Fruit fly (Drosophila melanogaster) whole organism, prepupa: ENCODE results near the gene CG15403.
A peak's percentile ranks its signal among the peaks of the same experiment; 100 is the strongest.

ENCODE experiments used
- CG10631 ChIP-seq: fragments of 200-800 bp; sonication (Bioruptor generic); optimal IDR thresholded peaks from 2 replicates; lab custom pipeline; 2016; ENCODE audit warnings: missing biosample characterization, missing genetic modification characterization
- CG11294 ChIP-seq: fragments of 200-800 bp; sonication (Bioruptor generic); IDR thresholded peaks from 2 replicates; pipeline ENCODE4 v1.3.6; 2022; ENCODE audit warnings: missing biosample characterization, missing genetic modification characterization
- CG11902 ChIP-seq: fragments of 200-800 bp; sonication (Bioruptor generic); optimal IDR thresholded peaks from 3 replicates; lab custom pipeline; 2016; ENCODE audit warnings: missing biosample characterization, missing genetic modification characterization
- CG15336 ChIP-seq: fragments of 200-800 bp; sonication (Bioruptor generic); IDR thresholded peaks from 2 replicates; pipeline ENCODE4 v1.3.6; 2022; ENCODE audit warnings: missing biosample characterization, missing genetic modification characterization
- CG1621 ChIP-seq: fragments of 200-800 bp; sonication (Bioruptor generic); optimal IDR thresholded peaks from 3 replicates; lab custom pipeline; 2018; ENCODE audit warnings: missing biosample characterization, mild to moderate bottlenecking, missing genetic modification characterization
- CG16779 ChIP-seq: fragments of 200-800 bp; sonication (Bioruptor generic); optimal IDR thresholded peaks from 3 replicates; lab custom pipeline; 2017; ENCODE audit warnings: missing biosample characterization, mild to moderate bottlenecking, missing genetic modification characterization
- CG31627 ChIP-seq: fragments of 200-800 bp; sonication (Bioruptor generic); optimal IDR thresholded peaks from 3 replicates; lab custom pipeline; 2016; ENCODE audit warnings: missing biosample characterization, missing genetic modification characterization
- CG34406 ChIP-seq: fragments of 200-800 bp; sonication (Bioruptor generic); optimal IDR thresholded peaks from 3 replicates; lab custom pipeline; 2016; ENCODE audit warnings: missing biosample characterization, missing genetic modification characterization
- CG3919 ChIP-seq: fragments of 200-800 bp; sonication (Bioruptor generic); optimal IDR thresholded peaks from 3 replicates; lab custom pipeline; 2016; ENCODE audit warnings: missing biosample characterization, missing genetic modification characterization
- CG6276 ChIP-seq: fragments of 200-800 bp; sonication (Bioruptor generic); optimal IDR thresholded peaks from 2 replicates; lab custom pipeline; 2017; ENCODE audit warnings: missing biosample characterization, mild to moderate bottlenecking, missing genetic modification characterization
- CG6854 ChIP-seq: fragments of 200-800 bp; sonication (Bioruptor generic); optimal IDR thresholded peaks from 2 replicates; lab custom pipeline; 2017; ENCODE audit warnings: missing biosample characterization, mild to moderate bottlenecking, missing genetic modification characterization
- CG8119 ChIP-seq: fragments of 200-800 bp; sonication (Bioruptor generic); IDR thresholded peaks from 3 replicates; pipeline ENCODE4 v1.3.6; 2022; ENCODE audit warnings: missing biosample characterization, missing genetic modification characterization
- CG8319 ChIP-seq: fragments of 200-800 bp; sonication (Bioruptor generic); optimal IDR thresholded peaks from 3 replicates; lab custom pipeline; 2016; ENCODE audit warnings: missing biosample characterization, missing genetic modification characterization
- Ets21C ChIP-seq: fragments of 200-800 bp; sonication (Bioruptor generic); optimal IDR thresholded peaks from 3 replicates; lab custom pipeline; 2016; ENCODE audit warnings: missing biosample characterization, missing genetic modification characterization
- Ets96B ChIP-seq: fragments of 200-800 bp; optimal IDR thresholded peaks from 2 replicates; lab custom pipeline; 2019; ENCODE audit warnings: missing biosample characterization, mild to moderate bottlenecking, missing genetic modification characterization, moderate library complexity
- Gug ChIP-seq: fragments of 200-800 bp; sonication (Bioruptor generic); IDR thresholded peaks from 2 replicates; pipeline ENCODE4 v1.3.6; 2022; ENCODE audit warnings: missing biosample characterization, missing genetic modification characterization
- Hr38 ChIP-seq: sonication (Bioruptor generic); optimal IDR thresholded peaks from 2 replicates; lab custom pipeline; 2016; ENCODE audit warnings: missing biosample characterization, missing genetic modification characterization
- Hr39 ChIP-seq: fragments of 200-800 bp; sonication (Bioruptor generic); optimal IDR thresholded peaks from 2 replicates; lab custom pipeline; 2016; ENCODE audit warnings: missing biosample characterization, missing genetic modification characterization
- Lpt ChIP-seq: fragments of 200-800 bp; sonication (Bioruptor generic); optimal IDR thresholded peaks from 3 replicates; lab custom pipeline; 2016; ENCODE audit warnings: missing biosample characterization, missing genetic modification characterization
- OdsH ChIP-seq: fragments of 200-800 bp; sonication (Bioruptor generic); optimal IDR thresholded peaks from 3 replicates; lab custom pipeline; 2016; ENCODE audit warnings: missing biosample characterization, missing genetic modification characterization
- Sox15 ChIP-seq: fragments of 200-800 bp; sonication (Bioruptor generic); optimal IDR thresholded peaks from 3 replicates; lab custom pipeline; 2016; ENCODE audit warnings: missing biosample characterization, missing genetic modification characterization
- acj6 ChIP-seq: fragments of 200-800 bp; sonication (Bioruptor generic); optimal IDR thresholded peaks from 3 replicates; lab custom pipeline; 2016; ENCODE audit warnings: missing biosample characterization, missing genetic modification characterization
- cyc ChIP-seq: fragments of 200-800 bp; sonication (Bioruptor generic); optimal IDR thresholded peaks from 3 replicates; lab custom pipeline; 2016; ENCODE audit warnings: missing biosample characterization, missing genetic modification characterization
- dac ChIP-seq: fragments of 200-800 bp; sonication (Bioruptor generic); optimal IDR thresholded peaks from 2 replicates; lab custom pipeline; 2017; ENCODE audit warnings: missing biosample characterization, mild to moderate bottlenecking, missing genetic modification characterization
- dsx ChIP-seq: fragments of 200-800 bp; optimal IDR thresholded peaks from 3 replicates; lab custom pipeline; 2019; ENCODE audit warnings: missing biosample characterization, mild to moderate bottlenecking, missing genetic modification characterization, moderate library complexity; ENCODE audit not compliant: poor library complexity, severe bottlenecking
- eg ChIP-seq: fragments of 200-800 bp; sonication (Bioruptor generic); IDR thresholded peaks from 3 replicates; pipeline ENCODE4 v1.3.6; 2022; ENCODE audit warnings: missing biosample characterization, missing genetic modification characterization
- fd59A ChIP-seq: fragments of 200-800 bp; sonication (Bioruptor generic); optimal IDR thresholded peaks from 2 replicates; lab custom pipeline; 2017; ENCODE audit warnings: missing biosample characterization, mild to moderate bottlenecking, missing genetic modification characterization, missing genetic modification reagents
- fd85E ChIP-seq: fragments of 200-800 bp; sonication (Bioruptor generic); optimal IDR thresholded peaks from 3 replicates; lab custom pipeline; 2016; ENCODE audit warnings: missing biosample characterization, missing genetic modification characterization
- fkh ChIP-seq: fragments of 200-800 bp; sonication (Bioruptor generic); optimal IDR thresholded peaks from 3 replicates; lab custom pipeline; 2017; ENCODE audit warnings: missing biosample characterization, mild to moderate bottlenecking, missing genetic modification characterization, moderate library complexity
- net ChIP-seq: fragments of 200-800 bp; sonication (Bioruptor generic); optimal IDR thresholded peaks from 3 replicates; lab custom pipeline; 2016; ENCODE audit warnings: missing biosample characterization, missing genetic modification characterization
- salr ChIP-seq, 2 experiments: fragments of 200-800 bp; sonication (Bioruptor generic); optimal IDR thresholded peaks; 3 replicates each; lab custom pipeline; 2016 to 2018; ENCODE audit warnings: missing biosample characterization in 2 of 2, missing genetic modification characterization in 2 of 2, mild to moderate bottlenecking in 1 of 2
- svp ChIP-seq: fragments of 200-800 bp; sonication (Bioruptor generic); peaks from one replicate; lab custom pipeline; 2016; ENCODE audit warnings: missing biosample characterization, missing genetic modification characterization
- vri ChIP-seq: fragments of 200-800 bp; sonication (Bioruptor generic); optimal IDR thresholded peaks from 3 replicates; lab custom pipeline; 2016; ENCODE audit warnings: missing biosample characterization, mild to moderate bottlenecking, missing genetic modification characterization

The CG15403 gene

DNA sequence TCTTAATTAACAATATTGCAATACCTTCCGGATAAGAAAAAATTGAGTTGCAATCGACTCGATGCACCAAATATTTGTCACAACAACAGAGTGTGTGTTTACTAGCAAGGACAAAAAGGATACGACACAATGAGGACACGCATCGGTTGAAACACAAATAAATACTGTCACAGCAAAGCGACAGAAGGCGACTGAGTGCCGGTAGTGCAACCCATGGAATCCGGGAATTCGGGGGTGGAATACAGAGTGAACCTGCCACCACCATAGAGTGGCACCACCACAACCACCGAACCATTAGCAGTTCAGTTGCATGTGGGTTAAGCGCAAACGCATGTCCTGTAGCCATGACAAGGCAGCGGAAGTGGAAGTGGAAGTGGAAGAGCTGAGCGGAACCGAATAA lies 2.0 kb downstream of the CG15403 start:
- no peak for TF ChIP-seq eg (GFP tag; lab: Robert Waterston, UW)
- no peak for TF ChIP-seq salr (GFP tag; optimal IDR thresholded peaks at IDR 0.05; lab: Kevin White, UChicago)
- TF ChIP-seq CG31627 (GFP tag; lab: Kevin White, UChicago) = no peak
- no peak for TF ChIP-seq svp
- no peak for TF ChIP-seq net (GFP tag; lab: Kevin White, UChicago)
- TF ChIP-seq CG10631 (GFP tag; lab: Kevin White, UChicago) = no peak
- no peak for TF ChIP-seq Hr38
- no peak for TF ChIP-seq Ets96B (tag; lab: Kevin White, UChicago)
- TF ChIP-seq, all 60 proteins: peak for 0

DNA sequence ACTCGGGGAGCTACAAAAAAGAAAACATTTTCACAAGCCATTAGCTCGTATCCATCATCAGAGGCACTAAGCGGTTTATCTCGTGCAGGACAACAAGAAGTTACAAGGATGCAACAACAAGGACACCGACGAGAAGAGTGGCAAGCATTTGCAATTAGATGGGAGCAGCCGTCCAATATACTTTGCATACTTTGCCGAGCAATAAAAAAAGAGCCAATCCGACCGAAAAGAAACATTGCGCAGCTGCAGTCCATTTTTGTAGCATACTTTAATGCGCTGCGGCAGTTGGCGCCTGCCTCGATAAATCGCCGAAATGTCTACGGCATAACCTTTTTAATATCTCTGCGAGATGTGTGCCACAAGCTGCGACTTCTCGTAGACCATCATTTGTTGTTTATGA lies 3.2 kb downstream of the CG15403 start:
- TF ChIP-seq net (GFP tag; lab: Kevin White, UChicago) (no peak), acj6 (GFP tag; lab: Kevin White, UChicago) (no peak), CG11294 (GFP tag; lab: Robert Waterston, UW) (no peak), OdsH (no peak), CG8319 (no peak), CG8119 (GFP tag; lab: Robert Waterston, UW) (no peak), Hr38 (no peak), dsx (GFP tag; lab: Kevin White, UChicago) (no peak), CG3919 (GFP tag; lab: Kevin White, UChicago) (no peak), fd59A (GFP tag; lab: Kevin White, UChicago) (no peak), Ets21C (no peak), cyc (no peak)

DNA sequence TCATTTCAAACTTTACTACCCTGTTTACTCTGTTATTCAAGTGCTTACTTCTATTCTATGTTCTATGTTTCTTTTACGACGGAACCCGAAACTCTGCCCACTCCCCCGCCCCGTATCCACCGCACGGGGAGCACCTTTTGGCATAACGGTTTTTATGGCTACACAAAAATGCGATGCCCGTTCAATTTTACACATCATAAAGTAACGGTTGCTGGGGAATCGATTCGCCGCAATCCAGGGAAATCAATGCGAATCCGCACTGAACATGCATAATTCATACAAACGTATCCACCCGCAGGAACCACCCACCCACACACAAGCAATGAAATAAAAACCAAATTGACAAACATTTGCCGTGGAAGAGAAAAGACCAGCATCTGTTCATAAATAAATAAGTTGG lies 15.5 kb downstream of the CG15403 start:
- no peak for TF ChIP-seq CG8319
- no peak for TF ChIP-seq CG1621 (tag; lab: Kevin White, UChicago)
- TF ChIP-seq CG11902 (GFP tag; lab: Kevin White, UChicago) = no peak
- no peak for TF ChIP-seq Ets96B (tag; lab: Kevin White, UChicago)
- no peak for TF ChIP-seq fkh (GFP tag; lab: Kevin White, UChicago)
- TF ChIP-seq CG11294 (GFP tag; lab: Robert Waterston, UW) = no peak

DNA sequence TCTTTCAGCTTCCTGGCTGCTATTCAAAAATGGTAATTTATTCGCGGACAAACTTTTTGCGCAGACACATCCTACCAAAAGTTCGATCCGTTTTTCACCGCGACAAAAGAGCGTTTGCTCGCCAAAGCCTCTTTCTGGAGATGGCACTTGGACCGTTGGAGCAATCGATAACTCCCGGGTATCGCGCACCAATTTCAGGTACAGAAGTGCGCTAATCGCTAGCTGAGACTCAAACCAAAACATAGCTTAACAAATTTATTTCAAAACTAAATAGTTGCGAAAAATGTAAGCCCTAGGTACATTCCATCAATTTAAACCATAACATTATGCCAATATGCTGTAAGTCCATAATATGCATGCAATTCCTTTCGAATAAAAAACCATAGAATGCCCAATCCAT lies 16.3 kb downstream of the CG15403 start, which contains the start of gene toc:
Gene toc (minus strand): TSS at position 78 of the 400 bp plus-strand sequence.
- TF ChIP-seq CG15336 (GFP tag; lab: Robert Waterston, UW) = 0 out of 2 replicates have a peak, but pooled peaks have one; percentile 8
- peak; percentile 42 for TF ChIP-seq dsx (GFP tag; lab: Kevin White, UChicago)
- no peak for TF ChIP-seq Hr39 (GFP tag; lab: Kevin White, UChicago)

DNA sequence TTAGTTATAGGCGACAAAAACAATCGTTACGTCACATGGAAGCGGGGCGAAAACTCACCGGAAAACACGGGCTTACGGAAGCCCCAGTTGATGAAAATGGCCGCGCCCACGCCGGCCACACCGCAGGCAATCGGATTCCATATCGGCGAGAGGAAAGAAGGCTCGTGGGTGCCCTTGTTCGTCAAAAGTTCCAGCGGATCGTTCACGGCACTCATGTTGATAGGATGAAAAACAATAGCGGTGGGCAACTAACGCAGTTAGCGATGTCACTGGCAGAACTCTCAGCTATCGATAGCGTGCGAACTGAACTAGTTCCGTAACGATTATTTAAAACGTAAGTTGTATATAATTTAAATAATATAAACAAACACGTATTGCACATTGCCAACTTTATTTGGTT lies 17.0 kb downstream of the CG15403 start, which contains the start of gene ND-B14.5B:
Gene ND-B14.5B (minus strand): TSS at position 379 of the 400 bp plus-strand sequence.
- TF ChIP-seq CG16779 (no peak), cyc (no peak), vri (GFP tag; lab: Kevin White, UChicago) (peak; percentile 54)

DNA sequence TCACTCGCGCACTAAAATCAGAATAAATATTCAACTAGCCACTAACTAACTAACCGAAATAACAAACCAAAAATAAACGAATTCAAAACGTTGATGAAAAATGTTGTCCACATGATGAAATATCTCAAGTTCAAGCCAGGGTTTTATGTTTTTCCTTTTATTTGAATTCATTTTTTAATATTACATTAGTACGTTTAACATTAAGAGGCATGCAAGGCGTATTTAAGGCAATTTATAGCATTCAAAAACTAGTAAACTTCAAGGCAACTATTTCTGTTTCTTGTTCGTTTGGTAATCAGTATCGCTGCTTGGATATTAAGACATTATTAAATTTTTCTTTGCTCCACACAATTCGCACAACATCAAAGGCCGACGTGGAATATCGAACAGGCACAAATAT lies 17.5 kb downstream of the CG15403 start:
- TF ChIP-seq Gug (GFP tag; lab: Robert Waterston, UW) = no peak
- TF ChIP-seq Lpt (GFP tag; lab: Kevin White, UChicago) = no peak
- no peak for TF ChIP-seq eg (GFP tag; lab: Robert Waterston, UW)
- TF ChIP-seq CG6276 = no peak
- TF ChIP-seq CG34406 (GFP tag; lab: Kevin White, UChicago) = no peak
- no peak for TF ChIP-seq dsx (GFP tag; lab: Kevin White, UChicago)
- no peak for TF ChIP-seq CG6854 (GFP tag; lab: Kevin White, UChicago)
- TF ChIP-seq CG1621 (tag; lab: Kevin White, UChicago) = no peak
- no peak for TF ChIP-seq OdsH
- TF ChIP-seq dac = no peak
- TF ChIP-seq CG11902 (GFP tag; lab: Kevin White, UChicago) = no peak
- no peak for TF ChIP-seq salr (GFP tag; optimal IDR thresholded peaks at IDR 0.05; lab: Kevin White, UChicago)
- no peak for TF ChIP-seq Sox15 (GFP tag; lab: Kevin White, UChicago)
- TF ChIP-seq fd85E (GFP tag; lab: Kevin White, UChicago) = no peak
- no peak for TF ChIP-seq CG11294 (GFP tag; lab: Robert Waterston, UW)
